Worm (Caenorhabditis elegans) whole organism, L4/young adult: Measurements from ENCODE around the gene Y54G11A.3.

Experiments used
- W03F9.2 ChIP-seq: fragments of 150-350 bp; optimal IDR thresholded peaks from 2 replicates; lab custom pipeline; 2014; ENCODE audit warnings: missing biosample characterization, missing genetic modification characterization
- him-1 ChIP-seq: sonication (generic microtip); optimal IDR thresholded peaks from 2 replicates; lab custom pipeline; 2016; ENCODE audit warnings: missing genotype, missing genetic modification reagents, missing genetic modification characterization, missing compliant biosample characterization

DNA sequence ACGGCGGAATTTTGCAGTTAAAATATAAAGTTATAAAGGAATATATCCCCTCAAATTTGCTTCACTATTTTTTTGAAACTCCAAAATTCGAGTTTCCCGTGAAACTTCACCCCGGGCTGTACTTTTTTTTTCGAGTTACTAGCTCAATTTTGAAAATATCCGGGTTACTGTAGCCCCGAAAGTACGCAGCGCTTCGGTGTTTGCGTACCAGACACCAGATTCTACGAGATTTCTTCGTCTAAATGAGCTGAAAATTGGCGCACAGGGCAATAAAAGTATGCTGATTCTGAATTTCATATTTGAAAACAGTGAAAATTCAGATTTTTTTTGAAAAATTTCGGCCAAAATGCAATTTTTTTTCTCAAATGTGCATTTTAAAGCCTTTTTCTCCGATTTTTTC, 45.5 kb upstream of the Y54G11A.3 start:
- TF ChIP-seq him-1 (tag; lab: Kevin White, UChicago) (no peak), W03F9.2 (tag; lab: Kevin White, UChicago) (no peak)
